Worm (Caenorhabditis elegans) whole organism, L1 larva: Measurements from ENCODE around the gene crm-1.

Source experiments
- C04F5.9 ChIP-seq: sonication (generic microtip); optimal IDR thresholded peaks from 2 replicates; lab custom pipeline; 2016; ENCODE audit warnings: missing genetic modification characterization, missing compliant biosample characterization
- C16A3.4 ChIP-seq: fragments of 150-350 bp; optimal IDR thresholded peaks from 2 replicates; lab custom pipeline; 2014; ENCODE audit warnings: missing biosample characterization, missing genetic modification characterization
- aha-1 ChIP-seq: fragments of 150-350 bp; optimal IDR thresholded peaks from 2 replicates; lab custom pipeline; 2014; ENCODE audit warnings: missing biosample characterization, missing genetic modification characterization
- ama-1 ChIP-seq: fragments of 150-350 bp; optimal IDR thresholded peaks from 2 replicates; lab custom pipeline; 2014
- blmp-1 ChIP-seq: fragments of 150-350 bp; optimal IDR thresholded peaks from 2 replicates; lab custom pipeline; 2014; ENCODE audit warnings: missing biosample characterization, missing genetic modification characterization
- ceh-82 ChIP-seq, 3 experiments: fragments of 150-350 bp in 1 of 3; sonication (generic microtip) in 2 of 3; optimal IDR thresholded peaks; 2 replicates each; lab custom pipeline; 2014 to 2017; ENCODE audit warnings: missing biosample characterization in 3 of 3, missing genetic modification characterization in 3 of 3
- ceh-88 ChIP-seq: fragments of 200-800 bp; sonication (Bioruptor generic); IDR thresholded peaks from 2 replicates; pipeline ENCODE4 v1.3.6; 2022; ENCODE audit warnings: missing genetic modification characterization, missing compliant biosample characterization
- ceh-90 ChIP-seq: sonication (generic microtip); optimal IDR thresholded peaks from 2 replicates; lab custom pipeline; 2016; ENCODE audit warnings: missing genetic modification characterization, missing compliant biosample characterization
- ces-1 ChIP-seq: fragments of 150-350 bp; optimal IDR thresholded peaks from 2 replicates; lab custom pipeline; 2014; ENCODE audit warnings: missing biosample characterization, missing genetic modification reagents, missing genetic modification characterization
- efl-1 ChIP-seq, 4 experiments: fragments of 150-350 bp; optimal IDR thresholded peaks in 3 of 4; peaks in 1 of 4; 1 replicate in 1 of 4; 2 replicates in 3 of 4; lab custom pipeline; 2014; ENCODE audit warnings: missing biosample characterization in 2 of 4, missing genetic modification characterization in 2 of 4, missing genetic modification reagents in 2 of 4
- egl-13 ChIP-seq: sonication (generic microtip); optimal IDR thresholded peaks from 2 replicates; lab custom pipeline; 2016; ENCODE audit warnings: missing genotype, missing genetic modification reagents, missing genetic modification characterization, missing compliant biosample characterization
- egl-27 ChIP-seq, 2 experiments: fragments of 150-350 bp in 1 of 2; sonication (generic microtip); optimal IDR thresholded peaks; 3 replicates each; lab custom pipeline; 2017 to 2018; ENCODE audit warnings: missing biosample characterization in 2 of 2, missing genetic modification characterization in 2 of 2, missing genetic modification reagents in 2 of 2
- elt-3 ChIP-seq, 6 experiments: fragments of 150-350 bp in 1 of 6; sonication (generic microtip); optimal IDR thresholded peaks; 2 replicates each; lab custom pipeline; 2017 to 2018; ENCODE audit warnings: missing biosample characterization in 6 of 6, missing genetic modification characterization in 6 of 6, inconsistent platforms in 1 of 6
- fkh-10 ChIP-seq: sonication (generic microtip); optimal IDR thresholded peaks from 2 replicates; lab custom pipeline; 2017; ENCODE audit warnings: missing biosample characterization, missing genetic modification reagents, missing genetic modification characterization
- hlh-17 ChIP-seq: fragments of 200-800 bp; sonication (Bioruptor generic); optimal IDR thresholded peaks from 2 replicates; lab custom pipeline; 2018; ENCODE audit warnings: missing genetic modification characterization, mild to moderate bottlenecking, missing compliant biosample characterization, moderate library complexity, borderline replicate concordance
- hlh-4 ChIP-seq: sonication (generic microtip); optimal IDR thresholded peaks from 2 replicates; lab custom pipeline; 2016; ENCODE audit warnings: mild to moderate bottlenecking, missing genetic modification characterization, missing compliant biosample characterization
- isw-1 ChIP-seq: fragments of 200-800 bp; sonication (Bioruptor generic); IDR thresholded peaks from 2 replicates; pipeline ENCODE4 v1.3.6; 2022; ENCODE audit warnings: missing genetic modification characterization, missing compliant biosample characterization
- jun-1 ChIP-seq: fragments of 150-350 bp; optimal IDR thresholded peaks from 2 replicates; lab custom pipeline; 2014; ENCODE audit warnings: missing biosample characterization, missing genetic modification reagents, missing genetic modification characterization
- lin-13 ChIP-seq: fragments of 150-350 bp; optimal IDR thresholded peaks from 2 replicates; lab custom pipeline; 2014; ENCODE audit warnings: missing biosample characterization, missing genetic modification reagents, missing genetic modification characterization
- lin-39 ChIP-seq: fragments of 150-350 bp; optimal IDR thresholded peaks from 2 replicates; lab custom pipeline; 2014; ENCODE audit warnings: missing biosample characterization, missing genetic modification reagents, missing genetic modification characterization
- lir-3 ChIP-seq: sonication (generic microtip); optimal IDR thresholded peaks from 2 replicates; lab custom pipeline; 2016; ENCODE audit warnings: mild to moderate bottlenecking, missing genetic modification characterization, moderate library complexity, missing compliant biosample characterization; ENCODE audit not compliant: poor library complexity
- lsy-2 ChIP-seq, 2 experiments: fragments of 150-350 bp; optimal IDR thresholded peaks; 2 replicates each; lab custom pipeline; 2014; ENCODE audit warnings: missing biosample characterization in 2 of 2, missing genetic modification characterization in 2 of 2
- mab-9 ChIP-seq: fragments of 200-800 bp; sonication (Bioruptor generic); IDR thresholded peaks from 2 replicates; pipeline ENCODE4 v1.3.6; 2022; ENCODE audit warnings: missing genetic modification reagents, missing genetic modification characterization, missing compliant biosample characterization
- mef-2 ChIP-seq: fragments of 150-350 bp; optimal IDR thresholded peaks from 2 replicates; lab custom pipeline; 2014; ENCODE audit warnings: missing biosample characterization, missing genetic modification characterization
- mep-1 ChIP-seq: fragments of 150-350 bp; optimal IDR thresholded peaks from 2 replicates; lab custom pipeline; 2014; ENCODE audit warnings: missing biosample characterization, missing genetic modification characterization
- nhr-12 ChIP-seq: sonication (generic microtip); optimal IDR thresholded peaks from 2 replicates; lab custom pipeline; 2017; ENCODE audit warnings: missing biosample characterization, missing genetic modification characterization
- nhr-19 ChIP-seq: fragments of 200-800 bp; sonication (Bioruptor generic); conservative IDR thresholded peaks from 2 replicates; pipeline ENCODE4 v1.3.6; 2022; ENCODE audit warnings: missing genetic modification characterization, missing compliant biosample characterization
- nhr-20 ChIP-seq: sonication (generic microtip); optimal IDR thresholded peaks from 2 replicates; lab custom pipeline; 2016; ENCODE audit warnings: mild to moderate bottlenecking, missing genetic modification characterization, missing compliant biosample characterization
- nhr-237 ChIP-seq: fragments of 150-350 bp; optimal IDR thresholded peaks from 2 replicates; lab custom pipeline; 2014; ENCODE audit warnings: missing biosample characterization, missing genetic modification characterization
- nhr-47 ChIP-seq: sonication (generic microtip); optimal IDR thresholded peaks from 2 replicates; lab custom pipeline; 2016; ENCODE audit warnings: mild to moderate bottlenecking, missing genetic modification characterization, moderate library complexity, missing compliant biosample characterization
- nhr-77 ChIP-seq: fragments of 150-350 bp; optimal IDR thresholded peaks from 2 replicates; lab custom pipeline; 2014; ENCODE audit warnings: missing biosample characterization, missing genetic modification characterization
- nhr-90 ChIP-seq: sonication (generic microtip); optimal IDR thresholded peaks from 2 replicates; lab custom pipeline; 2016; ENCODE audit warnings: mild to moderate bottlenecking, missing genetic modification characterization, missing compliant biosample characterization; ENCODE audit not compliant: poor library complexity
- rnt-1 ChIP-seq: sonication (generic microtip); optimal IDR thresholded peaks from 2 replicates; lab custom pipeline; 2016; ENCODE audit warnings: mild to moderate bottlenecking, missing genetic modification characterization, moderate library complexity, missing compliant biosample characterization
- snpc-4 ChIP-seq: fragments of 150-350 bp; optimal IDR thresholded peaks from 2 replicates; lab custom pipeline; 2014; ENCODE audit warnings: missing biosample characterization, missing genetic modification characterization
- snu-23 ChIP-seq: sonication (generic microtip); optimal IDR thresholded peaks from 2 replicates; lab custom pipeline; 2016; ENCODE audit warnings: missing genetic modification characterization, missing compliant biosample characterization
- sox-4 ChIP-seq: sonication (generic microtip); optimal IDR thresholded peaks from 2 replicates; lab custom pipeline; 2016; ENCODE audit warnings: missing genetic modification characterization, missing compliant biosample characterization
- sptf-1 ChIP-seq: fragments of 150-350 bp; optimal IDR thresholded peaks from 2 replicates; lab custom pipeline; 2014; ENCODE audit warnings: missing biosample characterization, missing genetic modification characterization
- swsn-7 ChIP-seq: sonication (generic microtip); optimal IDR thresholded peaks from 2 replicates; lab custom pipeline; 2016; ENCODE audit warnings: missing genetic modification characterization, missing compliant biosample characterization
- tlp-1 ChIP-seq: fragments of 150-350 bp; optimal IDR thresholded peaks from 2 replicates; lab custom pipeline; 2014; ENCODE audit warnings: missing biosample characterization, missing genetic modification characterization
- unc-130 ChIP-seq: fragments of 150-350 bp; optimal IDR thresholded peaks from 2 replicates; lab custom pipeline; 2017; ENCODE audit warnings: missing biosample characterization, missing genetic modification characterization, inconsistent platforms
- unc-62 ChIP-seq: fragments of 150-350 bp; optimal IDR thresholded peaks from 2 replicates; lab custom pipeline; 2014; ENCODE audit warnings: missing biosample characterization, missing genetic modification reagents, missing genetic modification characterization
- vab-15 ChIP-seq: sonication (generic microtip); optimal IDR thresholded peaks from 2 replicates; lab custom pipeline; 2017; ENCODE audit warnings: missing genotype, mild to moderate bottlenecking, missing genetic modification characterization, missing compliant biosample characterization
- xbp-1 ChIP-seq: sonication (generic microtip); optimal IDR thresholded peaks from 2 replicates; lab custom pipeline; 2016; ENCODE audit warnings: missing genetic modification characterization, missing compliant biosample characterization
- ztf-11 ChIP-seq, 2 experiments: sonication (generic microtip); optimal IDR thresholded peaks; 2 replicates each; lab custom pipeline; 2016 to 2017; ENCODE audit warnings: missing genetic modification characterization in 2 of 2, missing biosample characterization in 1 of 2, missing compliant biosample characterization in 1 of 2
- ztf-4 ChIP-seq: fragments of 150-350 bp; optimal IDR thresholded peaks from 2 replicates; lab custom pipeline; 2014; ENCODE audit warnings: missing biosample characterization, missing genetic modification characterization

Gene crm-1

ce11 chrV:10361830-10362397, 30.0 kb upstream of the crm-1 start, which contains the start of gene cash-1 (continued):
- TF ChIP-seq hlh-17 (GFP tag; lab: Kevin White, UChicago) (no peak), aha-1 (tag; lab: Kevin White, UChicago) (no peak), unc-130 (peak; percentile 68), ces-1 (no peak), ztf-4 (tag; lab: Kevin White, UChicago) (no peak), swsn-7 (tag; lab: Kevin White, UChicago) (peak; percentile 61), vab-15 (tag; lab: Kevin White, UChicago) (peak; percentile 46), egl-27 (tag; optimal IDR thresholded peaks at IDR 0.05; lab: Kevin White, UChicago) (no peak), xbp-1 (tag; lab: Kevin White, UChicago) (peak; percentile 68), sox-4 (tag; lab: Kevin White, UChicago) (no peak), lsy-2 (tag; optimal IDR thresholded peaks at IDR 0.05; lab: Kevin White, UChicago) (peak; percentile 56 to 86), mef-2 (tag; lab: Kevin White, UChicago) (no peak), mep-1 (tag; lab: Kevin White, UChicago) (peak; percentile 71), lin-39 (tag; lab: Kevin White, UChicago) (no peak), snu-23 (peak; percentile 72), rnt-1 (tag; lab: Kevin White, UChicago) (peak; percentile 68), ceh-88 (no peak; the same call in 1 of the 2 replicates), blmp-1 (tag; lab: Kevin White, UChicago) (peak; percentile 74), tlp-1 (tag; lab: Kevin White, UChicago) (no peak), elt-3 (tag; optimal IDR thresholded peaks at IDR 0.05; lab: Kevin White, UChicago) (peak in 1 of 6 experiments; percentile 45), C04F5.9 (tag; lab: Kevin White, UChicago) (no peak), nhr-20 (tag; lab: Kevin White, UChicago) (peak; percentile 73), fkh-10 (GFP tag; lab: Kevin White, UChicago) (peak; percentile 36), egl-13 (peak; percentile 22), mab-9 (GFP tag; lab: Robert Waterston, UW) (no peak), C16A3.4 (tag; lab: Kevin White, UChicago) (peak; percentile 38), nhr-90 (tag; lab: Kevin White, UChicago) (peak; percentile 60), snpc-4 (tag; lab: Kevin White, UChicago) (peak; percentile 55), ztf-11 (tag; optimal IDR thresholded peaks at IDR 0.05; lab: Kevin White, UChicago) (no peak), ceh-82 (tag; optimal IDR thresholded peaks at IDR 0.05; lab: Kevin White, UChicago) (peak; percentile 6 to 77 (median 18)), nhr-237 (tag; lab: Kevin White, UChicago) (no peak), lin-13 (peak; percentile 52), isw-1 (GFP tag; lab: Robert Waterston, UW) (peak; percentile 67), lir-3 (tag; lab: Kevin White, UChicago) (peak; percentile 31), nhr-77 (tag; lab: Kevin White, UChicago) (peak; percentile 39), jun-1 (tag; lab: Kevin White, UChicago) (no peak), hlh-4 (no peak), nhr-19 (peak; percentile 58), ama-1 (lab: Kevin White, UChicago) (no peak), efl-1 (optimal IDR thresholded peaks at IDR 0.05; lab: Kevin White, UChicago) (peak; percentile 72 to 84), efl-1 (GFP tag; optimal IDR thresholded peaks at IDR 0.05 in 1 of 2; lab: Kevin White, UChicago) (peak; percentile 87 to 98), unc-62 (GFP tag; lab: Kevin White, UChicago) (no peak), sptf-1 (tag; lab: Kevin White, UChicago) (no peak), nhr-12 (tag; lab: Kevin White, UChicago) (no peak), ceh-90 (tag; lab: Kevin White, UChicago) (no peak), nhr-47 (peak; percentile 73)
